Worm (Caenorhabditis elegans): Measurements from ENCODE around the gene lag-1.

The lag-1 gene

ce11 chrIV:6095357-6095858 lies at the start of gene lag-1:
lag-1 (plus strand) TSS chrIV:6095407.
- no peak for TF ChIP-seq unc-62 (GFP tag; optimal IDR thresholded peaks at IDR 0.05)

- no peak for TF ChIP-seq unc-62 (GFP tag; optimal IDR thresholded peaks at IDR 0.05)
Observed at ce11 chrIV:6047164-6047727, 48.0 kb upstream of the lag-1 start.

ce11 chrIV:6048462-6048861 lies 46.7 kb upstream of the lag-1 start:
- no peak for TF ChIP-seq unc-62 (GFP tag; optimal IDR thresholded peaks at IDR 0.05)

- no peak for TF ChIP-seq unc-62 (GFP tag; optimal IDR thresholded peaks at IDR 0.05)
Observed at ce11 chrIV:6049062-6049461, 46.1 kb upstream of the lag-1 start.

ce11 chrIV:6051884-6052283 lies 43.3 kb upstream of the lag-1 start:
- no peak for TF ChIP-seq unc-62 (GFP tag; optimal IDR thresholded peaks at IDR 0.05)

- no peak for TF ChIP-seq unc-62 (GFP tag; optimal IDR thresholded peaks at IDR 0.05)
Observed at ce11 chrIV:6053436-6053835, 41.8 kb upstream of the lag-1 start.

ce11 chrIV:6054833-6055232 lies 40.4 kb upstream of the lag-1 start:
- TF ChIP-seq unc-62 (GFP tag; optimal IDR thresholded peaks at IDR 0.05) = no peak

ce11 chrIV:6059702-6060101 lies 35.5 kb upstream of the lag-1 start:
- TF ChIP-seq unc-62 (GFP tag; optimal IDR thresholded peaks at IDR 0.05) = no peak

ce11 chrIV:6060912-6061311 lies 34.3 kb upstream of the lag-1 start:
- no peak for TF ChIP-seq unc-62 (GFP tag; optimal IDR thresholded peaks at IDR 0.05)

- no peak for TF ChIP-seq unc-62 (GFP tag; optimal IDR thresholded peaks at IDR 0.05)
Observed at ce11 chrIV:6062078-6062477, 33.1 kb upstream of the lag-1 start.

- no peak for TF ChIP-seq unc-62 (GFP tag; optimal IDR thresholded peaks at IDR 0.05)
Observed at ce11 chrIV:6064657-6065056, 30.6 kb upstream of the lag-1 start.

ce11 chrIV:6065186-6065585 lies 30.0 kb upstream of the lag-1 start:
- TF ChIP-seq unc-62 (GFP tag; optimal IDR thresholded peaks at IDR 0.05) = no peak

ce11 chrIV:6071026-6071425 lies 24.2 kb upstream of the lag-1 start:
- TF ChIP-seq unc-62 (GFP tag; optimal IDR thresholded peaks at IDR 0.05) = no peak

- no peak for TF ChIP-seq unc-62 (GFP tag; optimal IDR thresholded peaks at IDR 0.05)
Observed at ce11 chrIV:6076128-6076527, 19.1 kb upstream of the lag-1 start, which contains the start of gene cpg-20. cpg-20 (minus strand) TSS chrIV:6076228.

- TF ChIP-seq unc-62 (GFP tag; optimal IDR thresholded peaks at IDR 0.05) = no peak
Observed at ce11 chrIV:6079925-6080324, 15.3 kb upstream of the lag-1 start, which contains the start of gene ugt-19. ugt-19 (minus strand) TSS chrIV:6079952.

- no peak for TF ChIP-seq unc-62 (GFP tag; optimal IDR thresholded peaks at IDR 0.05)
Observed at ce11 chrIV:6083550-6084041, 11.6 kb upstream of the lag-1 start, which contains the start of gene ugt-20. ugt-20 (minus strand) TSS chrIV:6083600.

- TF ChIP-seq unc-62 (GFP tag; optimal IDR thresholded peaks at IDR 0.05) = no peak
Observed at ce11 chrIV:6086479-6086878, 8.7 kb upstream of the lag-1 start.

- no peak for TF ChIP-seq unc-62 (GFP tag; optimal IDR thresholded peaks at IDR 0.05)
Observed at ce11 chrIV:6092313-6092712, 2.9 kb upstream of the lag-1 start, which contains the start of gene K08B4.7. K08B4.7 (minus strand) TSS chrIV:6092413.
